Worm (Caenorhabditis elegans): Measurements from ENCODE around the gene sdhb-1.

ce11 chrII:9369394-9369793, 16.9 kb upstream of the sdhb-1 start:
- no peak for TF ChIP-seq ceh-43 (GFP tag; optimal IDR thresholded peaks at IDR 0.05)
- no peak for TF ChIP-seq elt-1 (tag; optimal IDR thresholded peaks at IDR 0.05; ENCODE audit: borderline replicate concordance, insufficient read depth)
- no peak for TF ChIP-seq mep-1 (tag; optimal IDR thresholded peaks at IDR 0.05)
- no peak for TF ChIP-seq flh-1 (GFP tag; optimal IDR thresholded peaks at IDR 0.05)
